Worm (Caenorhabditis elegans): ENCODE data around the gene gcp-2.2.

ce11 chrX:11546445-11547275 lies 9.1 kb downstream of the gcp-2.2 start, which contains the start of gene selt-1.1:
- TF ChIP-seq blmp-1 (tag; optimal IDR thresholded peaks at IDR 0.05) (no peak), lsy-2 (tag; optimal IDR thresholded peaks at IDR 0.05) (no peak)

All from whole organism, mixed stage, embryonic.